Fruit fly (Drosophila melanogaster) whole organism, embryonic: Measurements from ENCODE around the gene CG31752.

Experiments
- CG30403 ChIP-seq: fragments of 200-800 bp; sonication (Bioruptor generic); optimal IDR thresholded peaks from 3 replicates; lab custom pipeline; 2016; ENCODE audit warnings: missing biosample characterization, missing genetic modification characterization
- HLH54F ChIP-seq: fragments of 200-800 bp; sonication (Bioruptor generic); optimal IDR thresholded peaks from 3 replicates; lab custom pipeline; 2016; ENCODE audit warnings: missing biosample characterization, missing genetic modification characterization
- Myb ChIP-seq: fragments of 200-800 bp; sonication (Bioruptor generic); optimal IDR thresholded peaks from 2 replicates; lab custom pipeline; 2016; ENCODE audit warnings: missing biosample characterization, missing genetic modification characterization
- Neu2 ChIP-seq: fragments of 200-800 bp; sonication (Bioruptor generic); optimal IDR thresholded peaks from 3 replicates; lab custom pipeline; 2016; ENCODE audit warnings: missing biosample characterization, missing genetic modification characterization, borderline replicate concordance
- Tbp ChIP-seq: fragments of >200 bp; optimal IDR thresholded peaks from 2 replicates; lab custom pipeline; 2018; ENCODE audit warnings: missing biosample characterization, missing genetic modification characterization
- dati ChIP-seq: fragments of 200-800 bp; sonication (Bioruptor generic); IDR thresholded peaks from 2 replicates; pipeline ENCODE4 v1.3.6; 2022; ENCODE audit warnings: missing biosample characterization, missing genetic modification characterization
- dm ChIP-seq: fragments of 200-800 bp; sonication (Bioruptor generic); optimal IDR thresholded peaks from 3 replicates; lab custom pipeline; 2016; ENCODE audit warnings: missing biosample characterization, missing genetic modification characterization
- jigr1 ChIP-seq: fragments of 200-800 bp; sonication (Bioruptor generic); IDR thresholded peaks from 3 replicates; pipeline ENCODE4 v1.3.6; 2022; ENCODE audit warnings: missing biosample characterization, missing genetic modification characterization
- p53 ChIP-seq: fragments of 200-800 bp; sonication (Bioruptor generic); optimal IDR thresholded peaks from 2 replicates; lab custom pipeline; 2016; ENCODE audit warnings: missing biosample characterization, missing genetic modification characterization
- zfh2 ChIP-seq: fragments of 200-800 bp; sonication (Bioruptor generic); optimal IDR thresholded peaks from 2 replicates; lab custom pipeline; 2016; ENCODE audit warnings: missing biosample characterization, missing genetic modification characterization

dm6 chr2L:18793243-18793642, 47.9 kb downstream of the CG31752 start:
- TF ChIP-seq p53 (GFP tag; lab: Kevin White, UChicago), result no peak
- no peak for TF ChIP-seq Tbp (GFP tag; lab: Kevin White, UChicago)
- no peak for TF ChIP-seq jigr1 (GFP tag; lab: Robert Waterston, UW)
- TF ChIP-seq Neu2 (GFP tag; lab: Kevin White, UChicago), result no peak
- TF ChIP-seq dm, result no peak
- no peak for TF ChIP-seq HLH54F
- TF ChIP-seq dati (GFP tag; lab: Robert Waterston, UW), result no peak
- no peak for TF ChIP-seq zfh2 (GFP tag; lab: Kevin White, UChicago)
- no peak for TF ChIP-seq CG30403 (GFP tag; lab: Kevin White, UChicago)
- TF ChIP-seq Myb (GFP tag; lab: Kevin White, UChicago), result no peak
